Fruit fly (Drosophila melanogaster): ENCODE results near the gene RpS17.
A peak's percentile ranks its signal among the peaks of the same experiment; 100 is the strongest.

Gene RpS17

dm6 chr3L:9429665-9430607, at the start of gene RpS17, which contains the start of gene MTF-1:
Gene RpS17, minus strand, starts transcription at chr3L:9429821.
Gene MTF-1, plus strand, starts transcription at chr3L:9430312.
- TF ChIP-seq CG11294 (GFP tag; IDR thresholded peaks at IDR 0.05) = no peak
- TF ChIP-seq CG15336 (GFP tag; IDR thresholded peaks at IDR 0.05) = 0 out of 2 replicates have a peak, but pooled peaks have one; percentile 26
- TF ChIP-seq CG3919 (GFP tag; optimal IDR thresholded peaks at IDR 0.05) = peak; percentile 63
- no peak for TF ChIP-seq CG11762 (GFP tag; optimal IDR thresholded peaks at IDR 0.05; ENCODE audit: insufficient read depth)
- peak; percentile 28 for TF ChIP-seq CG16779 (tag; optimal IDR thresholded peaks at IDR 0.05)
- peak; percentile 53 for TF ChIP-seq CG1621 (tag; optimal IDR thresholded peaks at IDR 0.05)
- TF ChIP-seq Ets21C (GFP tag; optimal IDR thresholded peaks at IDR 0.05) = no peak
- peak in 1 of 2 experiments; percentile 56 for TF ChIP-seq salr (GFP tag; optimal IDR thresholded peaks at IDR 0.05)
- no peak for TF ChIP-seq fkh (GFP tag; optimal IDR thresholded peaks at IDR 0.05)
- TF ChIP-seq achi (GFP tag; optimal IDR thresholded peaks at IDR 0.05) = peak; percentile 48
- TF ChIP-seq fd85E (GFP tag; optimal IDR thresholded peaks at IDR 0.05) = no peak
- TF ChIP-seq CG6163 (GFP tag; IDR thresholded peaks at IDR 0.05) = peak; percentile 27; the same call in 2 of the 3 replicates
- no peak for TF ChIP-seq CG10631 (GFP tag; optimal IDR thresholded peaks at IDR 0.05)
- peak; percentile 65 for TF ChIP-seq lz (GFP tag; optimal IDR thresholded peaks at IDR 0.05)
- TF ChIP-seq fd59A (GFP tag; optimal IDR thresholded peaks at IDR 0.05) = no peak
- peak; percentile 67 for TF ChIP-seq Met (GFP tag; optimal IDR thresholded peaks at IDR 0.05)
- TF ChIP-seq CG9139 (GFP tag; optimal IDR thresholded peaks at IDR 0.05) = peak; percentile 57
- peak; percentile 82 for TF ChIP-seq CG6854 (GFP tag; optimal IDR thresholded peaks at IDR 0.05)
- peak; percentile 32 for TF ChIP-seq CG6808 (GFP tag; optimal IDR thresholded peaks at IDR 0.05)
- TF ChIP-seq CG11902 (GFP tag; optimal IDR thresholded peaks at IDR 0.05) = no peak
- TF ChIP-seq Hr38 (GFP tag; optimal IDR thresholded peaks at IDR 0.05) = no peak
- TF ChIP-seq spab (GFP tag; optimal IDR thresholded peaks at IDR 0.05) = no peak
- peak; percentile 6 for TF ChIP-seq Ets96B (tag; optimal IDR thresholded peaks at IDR 0.05)
- peak; percentile 34 for TF ChIP-seq CG6792 (GFP tag; optimal IDR thresholded peaks at IDR 0.05)
- peak; percentile 69 for TF ChIP-seq vri (GFP tag; optimal IDR thresholded peaks at IDR 0.05)
- TF ChIP-seq CG8632 (GFP tag; optimal IDR thresholded peaks at IDR 0.05) = peak; percentile 18
- no peak for TF ChIP-seq CG6276 (GFP tag; optimal IDR thresholded peaks at IDR 0.05)
- TF ChIP-seq dsx (GFP tag; optimal IDR thresholded peaks at IDR 0.05; ENCODE audit: poor library complexity, severe bottlenecking) = peak; percentile 11
- peak; percentile 40; the same call in 1 of the 3 replicates for TF ChIP-seq CG8119 (GFP tag; IDR thresholded peaks at IDR 0.05)
- TF ChIP-seq CG31627 (GFP tag; optimal IDR thresholded peaks at IDR 0.05) = peak; percentile 35
- peak; percentile 34 for TF ChIP-seq OdsH (GFP tag; optimal IDR thresholded peaks at IDR 0.05)
- TF ChIP-seq ss (GFP tag; optimal IDR thresholded peaks at IDR 0.05) = peak; percentile 53 to 57
- peak; percentile 77 for TF ChIP-seq svp (GFP tag)
- no peak for TF ChIP-seq Hr4 (GFP tag; optimal IDR thresholded peaks at IDR 0.05)
- no peak for TF ChIP-seq CG3032 (tag; optimal IDR thresholded peaks at IDR 0.05)
- TF ChIP-seq CG32006 (GFP tag; optimal IDR thresholded peaks at IDR 0.05) = no peak
- TF ChIP-seq Eip75B (GFP tag; optimal IDR thresholded peaks at IDR 0.05) = peak; percentile 50
- peak; percentile 54 for TF ChIP-seq CG34406 (GFP tag; optimal IDR thresholded peaks at IDR 0.05)
- TF ChIP-seq Gug (GFP tag; IDR thresholded peaks at IDR 0.05) = no peak
- peak; percentile 54 for TF ChIP-seq topi (GFP tag; optimal IDR thresholded peaks at IDR 0.05)
- peak; percentile 47 for TF ChIP-seq net (GFP tag; optimal IDR thresholded peaks at IDR 0.05)
- TF ChIP-seq CG4318 (GFP tag; optimal IDR thresholded peaks at IDR 0.05) = no peak
- peak; percentile 54 for TF ChIP-seq Smox (GFP tag; optimal IDR thresholded peaks at IDR 0.05)
- peak; percentile 59 for TF ChIP-seq eg (GFP tag; IDR thresholded peaks at IDR 0.05)
- peak; percentile 75 for TF ChIP-seq Eip78C (GFP tag)
- TF ChIP-seq CG8319 (GFP tag; optimal IDR thresholded peaks at IDR 0.05) = no peak
- TF ChIP-seq Eip93F (GFP tag; optimal IDR thresholded peaks at IDR 0.05) = no peak
- peak; percentile 59 for TF ChIP-seq Sox102F (GFP tag; optimal IDR thresholded peaks at IDR 0.05)
- no peak for TF ChIP-seq Sox15 (GFP tag; optimal IDR thresholded peaks at IDR 0.05)
- no peak for TF ChIP-seq dac (GFP tag; optimal IDR thresholded peaks at IDR 0.05)
